Worm (Caenorhabditis elegans) whole organism, L4 larva: ENCODE results near the gene F54H12.10.

Experiments
- aha-1 ChIP-seq: fragments of 150-350 bp; peaks from one replicate; lab custom pipeline; 2014; ENCODE audit warnings: missing biosample characterization, missing genetic modification characterization
- hlh-30 ChIP-seq: sonication (generic microtip); optimal IDR thresholded peaks from 2 replicates; lab custom pipeline; 2017; ENCODE audit warnings: antibody characterized with exemption, mild to moderate bottlenecking, missing genetic modification characterization, missing compliant biosample characterization; ENCODE audit not compliant: insufficient read depth
- nhr-10 ChIP-seq: fragments of 150-350 bp; optimal IDR thresholded peaks from 2 replicates; lab custom pipeline; 2014; ENCODE audit warnings: missing biosample characterization, missing genetic modification characterization
- spr-1 ChIP-seq: sonication (generic microtip); optimal IDR thresholded peaks from 2 replicates; lab custom pipeline; 2016; ENCODE audit warnings: mild to moderate bottlenecking, missing genetic modification characterization, missing compliant biosample characterization

DNA sequence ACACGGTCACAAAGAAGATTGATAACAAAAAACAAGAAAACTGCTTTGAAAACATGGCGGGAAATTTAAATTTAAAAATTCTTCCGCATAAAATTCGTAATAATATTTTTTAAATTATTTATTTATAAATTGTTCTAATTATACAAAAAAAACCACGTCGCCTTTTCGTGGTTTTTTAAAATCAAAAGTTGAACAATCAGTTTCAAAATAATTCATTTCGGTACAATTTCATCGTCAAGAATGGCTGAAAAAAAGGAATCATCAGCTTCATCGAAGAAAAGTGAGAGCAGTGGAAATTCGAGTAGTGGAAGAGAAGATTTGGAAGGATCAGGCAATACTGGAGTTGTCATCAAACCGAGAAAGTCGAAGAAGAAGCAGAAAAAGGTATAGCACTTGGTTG is 10.3 kb upstream of the F54H12.10 start, which contains the start of the genes F54H12.8 and F54H12.7:
- TF ChIP-seq spr-1 (tag; lab: Kevin White, UChicago) (no peak), nhr-10 (tag; lab: Kevin White, UChicago) (no peak), hlh-30 (tag; lab: Kevin White, UChicago) (no peak), aha-1 (no peak)
